Worm (Caenorhabditis elegans): ENCODE measurements around the gene F19G12.4.

ce11 chrX:1464699-1465098, 47.6 kb downstream of the F19G12.4 start, which contains the start of gene D1005.6:
- TF ChIP-seq zim-3 (tag; optimal IDR thresholded peaks at IDR 0.05) = no peak
- no peak for TF ChIP-seq ama-1 (optimal IDR thresholded peaks at IDR 0.05)
- TF ChIP-seq ama-1 (GFP tag; optimal IDR thresholded peaks at IDR 0.05) = no peak
- no peak for TF ChIP-seq snpc-4 (GFP tag; optimal IDR thresholded peaks at IDR 0.05)
- TF ChIP-seq snpc-4 (tag; optimal IDR thresholded peaks at IDR 0.05) = no peak
- no peak for TF ChIP-seq him-1 (tag; optimal IDR thresholded peaks at IDR 0.05)
- TF ChIP-seq let-607 (tag; optimal IDR thresholded peaks at IDR 0.05) = no peak
- no peak for TF ChIP-seq ZK185.1 (tag; optimal IDR thresholded peaks at IDR 0.05; ENCODE audit: poor library complexity, severe bottlenecking)
- TF ChIP-seq F10E7.11 (tag; optimal IDR thresholded peaks at IDR 0.05) = no peak
- TF ChIP-seq bed-1 (GFP tag; IDR thresholded peaks at IDR 0.05) = no peak
- TF ChIP-seq unc-130 (GFP tag; optimal IDR thresholded peaks at IDR 0.05) = no peak
- no peak for TF ChIP-seq madf-8 (GFP tag; conservative IDR thresholded peaks at IDR 0.05)
- no peak for TF ChIP-seq attf-5 (GFP tag; optimal IDR thresholded peaks at IDR 0.05)
